Worm (Caenorhabditis elegans) whole organism, L4 larva: ENCODE measurements around the gene F41D9.2.

Source experiments
- aly-2 ChIP-seq: sonication (generic microtip); optimal IDR thresholded peaks from 2 replicates; lab custom pipeline; 2018; ENCODE audit warnings: missing biosample characterization, missing genetic modification characterization
- arid-1 ChIP-seq: fragments of 200-800 bp; sonication (Bioruptor generic); conservative IDR thresholded peaks from 2 replicates; pipeline ENCODE4 v1.3.6; 2022; ENCODE audit warnings: missing genetic modification reagents, missing genetic modification characterization, missing compliant biosample characterization
- ceh-32 ChIP-seq: sonication (generic microtip); optimal IDR thresholded peaks from 2 replicates; lab custom pipeline; 2016; ENCODE audit warnings: mild to moderate bottlenecking, missing genetic modification characterization, missing compliant biosample characterization; ENCODE audit not compliant: poor library complexity
- fos-1 ChIP-seq: fragments of 150-350 bp; optimal IDR thresholded peaks from 2 replicates; lab custom pipeline; 2014; ENCODE audit warnings: missing biosample characterization, missing genetic modification characterization
- mdl-1 ChIP-seq, 2 experiments: fragments of 150-350 bp in 1 of 2; sonication (generic microtip) in 1 of 2; optimal IDR thresholded peaks; 2 replicates each; lab custom pipeline; 2014 to 2017; ENCODE audit warnings: missing biosample characterization in 2 of 2, missing genetic modification characterization in 2 of 2
- nhr-28 ChIP-seq: fragments of 150-350 bp; optimal IDR thresholded peaks from 2 replicates; lab custom pipeline; 2014; ENCODE audit warnings: missing biosample characterization, missing genetic modification characterization
- tra-1 ChIP-seq: fragments of 200-800 bp; sonication (Bioruptor generic); IDR thresholded peaks from 2 replicates; pipeline ENCODE4 v1.3.6; 2022; ENCODE audit warnings: missing genetic modification reagents, missing genetic modification characterization, missing compliant biosample characterization
- ztf-11 ChIP-seq: fragments of 150-350 bp; optimal IDR thresholded peaks from 2 replicates; lab custom pipeline; 2014; ENCODE audit warnings: missing biosample characterization, missing genetic modification characterization

DNA sequence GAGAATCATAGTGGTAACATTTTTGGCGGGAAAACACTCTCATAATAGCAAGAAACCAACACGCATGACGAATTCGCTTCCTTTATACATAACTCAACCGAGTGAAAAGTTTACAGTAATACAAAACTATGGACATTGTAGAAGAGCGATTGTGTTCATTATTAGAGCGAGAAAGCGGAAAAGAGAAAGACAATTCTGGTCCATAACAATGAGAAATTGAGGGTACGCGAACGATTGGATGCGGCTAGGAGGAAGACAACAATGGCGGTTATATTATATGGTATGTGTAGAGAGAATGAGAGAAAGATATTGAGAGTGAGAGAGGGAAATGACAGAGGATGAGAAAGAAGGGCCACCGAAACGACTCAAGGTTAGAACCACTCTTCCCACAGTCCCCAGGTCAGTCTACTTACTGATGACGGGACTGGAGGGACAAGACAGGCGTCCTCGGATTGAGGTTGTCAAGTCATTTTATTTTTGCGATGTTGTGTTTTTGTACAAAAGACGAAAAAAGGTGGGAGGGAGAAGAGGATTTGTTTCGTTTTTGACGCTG lies 41.5 kb upstream of the F41D9.2 start:
- TF ChIP-seq tra-1 (GFP tag; lab: Robert Waterston, UW), result no peak
- TF ChIP-seq fos-1 (tag; lab: Kevin White, UChicago), result no peak
- TF ChIP-seq mdl-1 (tag; optimal IDR thresholded peaks at IDR 0.05; lab: Kevin White, UChicago), result no peak
- no peak for TF ChIP-seq nhr-28 (tag; lab: Kevin White, UChicago)
- no peak for TF ChIP-seq aly-2 (tag; lab: Kevin White, UChicago)
- no peak for TF ChIP-seq ztf-11
- no peak for TF ChIP-seq ceh-32
- TF ChIP-seq arid-1, result no peak
